Worm (Caenorhabditis elegans) whole organism, early embryonic: Measurements from ENCODE around the gene gly-12.

Source experiments
- B0310.2 ChIP-seq: sonication (generic microtip); optimal IDR thresholded peaks from 2 replicates; lab custom pipeline; 2016; ENCODE audit warnings: mild to moderate bottlenecking, missing genetic modification characterization, missing compliant biosample characterization
- F13C5.2 ChIP-seq: sonication (generic microtip); optimal IDR thresholded peaks from 2 replicates; lab custom pipeline; 2017; ENCODE audit warnings: mild to moderate bottlenecking, missing genetic modification characterization, inconsistent platforms, missing compliant biosample characterization
- aly-1 ChIP-seq: sonication (generic microtip); optimal IDR thresholded peaks from 2 replicates; lab custom pipeline; 2016; ENCODE audit warnings: missing genetic modification characterization, missing compliant biosample characterization
- ama-1 ChIP-seq: fragments of 150-350 bp; optimal IDR thresholded peaks from 2 replicates; lab custom pipeline; 2014
- ceh-13 ChIP-seq: fragments of 200-800 bp; sonication (Bioruptor generic); optimal IDR thresholded peaks from 2 replicates; lab custom pipeline; 2018; ENCODE audit warnings: mild to moderate bottlenecking, missing genetic modification characterization, missing compliant biosample characterization
- ceh-36 ChIP-seq: sonication (generic microtip); optimal IDR thresholded peaks from 2 replicates; lab custom pipeline; 2016; ENCODE audit warnings: missing genetic modification characterization, inconsistent platforms, missing compliant biosample characterization
- ets-7 ChIP-seq: sonication (generic microtip); optimal IDR thresholded peaks from 2 replicates; lab custom pipeline; 2016; ENCODE audit warnings: missing genotype, missing genetic modification characterization, missing compliant biosample characterization
- flt-1 ChIP-seq: fragments of 200-800 bp; sonication (Bioruptor generic); IDR thresholded peaks from 2 replicates; pipeline ENCODE4 v1.3.6; 2022; ENCODE audit warnings: missing genetic modification characterization, missing compliant biosample characterization
- hmbx-1 ChIP-seq: sonication (generic microtip); optimal IDR thresholded peaks from 2 replicates; lab custom pipeline; 2016; ENCODE audit warnings: mild to moderate bottlenecking, missing genetic modification characterization, missing compliant biosample characterization
- hmg-4 ChIP-seq: fragments of 200-800 bp; sonication (Bioruptor generic); optimal IDR thresholded peaks from 2 replicates; lab custom pipeline; 2018; ENCODE audit warnings: mild to moderate bottlenecking, missing genetic modification characterization, missing compliant biosample characterization
- hnd-1 ChIP-seq: sonication (generic microtip); optimal IDR thresholded peaks from 2 replicates; lab custom pipeline; 2016; ENCODE audit warnings: missing genetic modification characterization, missing compliant biosample characterization
- pes-1 ChIP-seq: fragments of 200-800 bp; sonication (Bioruptor generic); IDR thresholded peaks from 2 replicates; pipeline ENCODE4 v1.3.6; 2022; ENCODE audit warnings: missing genetic modification reagents, missing genetic modification characterization, missing compliant biosample characterization
- scrt-1 ChIP-seq: fragments of 200-800 bp; sonication (Bioruptor generic); IDR thresholded peaks from 2 replicates; pipeline ENCODE4 v1.3.6; 2022; ENCODE audit warnings: missing genetic modification characterization, missing compliant biosample characterization
- sea-1 ChIP-seq: fragments of 200-800 bp; sonication (Bioruptor generic); conservative IDR thresholded peaks from 2 replicates; pipeline ENCODE4 v1.3.6; 2022; ENCODE audit warnings: missing genetic modification characterization, missing compliant biosample characterization
- tbx-11 ChIP-seq: fragments of 200-800 bp; sonication (Bioruptor generic); IDR thresholded peaks from 2 replicates; pipeline ENCODE4 v1.3.6; 2022; ENCODE audit warnings: missing genetic modification characterization, missing compliant biosample characterization
- tbx-37 ChIP-seq: fragments of 200-800 bp; sonication (Bioruptor generic); conservative IDR thresholded peaks from 2 replicates; pipeline ENCODE4 v1.3.6; 2022; ENCODE audit warnings: missing genetic modification reagents, missing genetic modification characterization, missing compliant biosample characterization
- tra-4 ChIP-seq: sonication (generic microtip); optimal IDR thresholded peaks from 2 replicates; lab custom pipeline; 2017; ENCODE audit warnings: missing genetic modification characterization, missing compliant biosample characterization

The gly-12 gene

ce11 chrX:7447340-7447739, 38.3 kb upstream of the gly-12 start:
- TF ChIP-seq flt-1 (GFP tag; lab: Robert Waterston, UW) (no peak), scrt-1 (GFP tag; lab: Robert Waterston, UW) (no peak), tra-4 (tag; lab: Kevin White, UChicago) (no peak), tbx-37 (no peak), ceh-36 (tag; lab: Kevin White, UChicago) (no peak), pes-1 (no peak)

ce11 chrX:7452606-7453005, 33.1 kb upstream of the gly-12 start:
- no peak for TF ChIP-seq ceh-36 (tag; lab: Kevin White, UChicago)
- no peak for TF ChIP-seq hmg-4 (GFP tag; lab: Kevin White, UChicago)
- TF ChIP-seq ama-1 (lab: Kevin White, UChicago), result no peak
- no peak for TF ChIP-seq ceh-13 (GFP tag; lab: Kevin White, UChicago)
- TF ChIP-seq tbx-11 (GFP tag; lab: Robert Waterston, UW), result no peak
- TF ChIP-seq F13C5.2 (tag; lab: Kevin White, UChicago), result no peak
- no peak for TF ChIP-seq ets-7
- TF ChIP-seq hmbx-1 (tag; lab: Kevin White, UChicago), result no peak
- no peak for TF ChIP-seq hnd-1 (tag; lab: Kevin White, UChicago)
- TF ChIP-seq sea-1, result no peak

ce11 chrX:7455960-7456359, 29.7 kb upstream of the gly-12 start:
- TF ChIP-seq hmg-4 (GFP tag; lab: Kevin White, UChicago) (peak; percentile 16), ama-1 (lab: Kevin White, UChicago) (no peak)

ce11 chrX:7457154-7457674, 28.4 kb upstream of the gly-12 start:
- TF ChIP-seq hnd-1 (tag; lab: Kevin White, UChicago), result no peak
- no peak for TF ChIP-seq tbx-11 (GFP tag; lab: Robert Waterston, UW)
- TF ChIP-seq tbx-37, result no peak
- peak; percentile 10 for TF ChIP-seq ama-1 (lab: Kevin White, UChicago)
- no peak for TF ChIP-seq pes-1
- TF ChIP-seq ceh-13 (GFP tag; lab: Kevin White, UChicago), result no peak

- peak; percentile 13 for TF ChIP-seq hmg-4 (GFP tag; lab: Kevin White, UChicago)
- TF ChIP-seq scrt-1 (GFP tag; lab: Robert Waterston, UW), result 0 out of 2 replicates have a peak, but pooled peaks have one; percentile 33
- TF ChIP-seq ceh-13 (GFP tag; lab: Kevin White, UChicago), result no peak
- TF ChIP-seq sea-1, result no peak
These were observed 25.1 kb upstream of the gly-12 start for ce11 chrX:7460516-7460915.

- TF ChIP-seq ets-7, result no peak
- no peak for TF ChIP-seq hmbx-1 (tag; lab: Kevin White, UChicago)
- TF ChIP-seq hmg-4 (GFP tag; lab: Kevin White, UChicago), result no peak
- TF ChIP-seq B0310.2 (tag; lab: Kevin White, UChicago), result no peak
- no peak for TF ChIP-seq flt-1 (GFP tag; lab: Robert Waterston, UW)
- no peak for TF ChIP-seq tbx-11 (GFP tag; lab: Robert Waterston, UW)
- TF ChIP-seq ceh-13 (GFP tag; lab: Kevin White, UChicago), result no peak
- TF ChIP-seq scrt-1 (GFP tag; lab: Robert Waterston, UW), result no peak
- TF ChIP-seq tra-4 (tag; lab: Kevin White, UChicago), result no peak
- no peak for TF ChIP-seq tbx-37
- TF ChIP-seq F13C5.2 (tag; lab: Kevin White, UChicago), result no peak
- no peak for TF ChIP-seq hnd-1 (tag; lab: Kevin White, UChicago)
- TF ChIP-seq aly-1 (tag; lab: Kevin White, UChicago), result no peak
- no peak for TF ChIP-seq ama-1 (lab: Kevin White, UChicago)
- no peak for TF ChIP-seq pes-1
- TF ChIP-seq ceh-36 (tag; lab: Kevin White, UChicago), result no peak
- TF ChIP-seq sea-1, result no peak
These were observed 22.0 kb upstream of the gly-12 start, which contains the start of gene sox-2 for ce11 chrX:7463637-7464036. sox-2 (minus strand) TSS chrX:7463736.

- TF ChIP-seq hnd-1 (tag; lab: Kevin White, UChicago) (no peak), flt-1 (GFP tag; lab: Robert Waterston, UW) (no peak), pes-1 (no peak), hmg-4 (GFP tag; lab: Kevin White, UChicago) (peak; percentile 58), tbx-11 (GFP tag; lab: Robert Waterston, UW) (no peak)
These were observed 21.3 kb upstream of the gly-12 start for ce11 chrX:7464389-7464788.

ce11 chrX:7466682-7467081, 19.0 kb upstream of the gly-12 start:
- no peak for TF ChIP-seq ama-1 (lab: Kevin White, UChicago)
- TF ChIP-seq hmbx-1 (tag; lab: Kevin White, UChicago), result no peak
- TF ChIP-seq ets-7, result no peak
- TF ChIP-seq hmg-4 (GFP tag; lab: Kevin White, UChicago), result no peak
- TF ChIP-seq tra-4 (tag; lab: Kevin White, UChicago), result no peak
- TF ChIP-seq tbx-11 (GFP tag; lab: Robert Waterston, UW), result no peak
- no peak for TF ChIP-seq sea-1
- TF ChIP-seq hnd-1 (tag; lab: Kevin White, UChicago), result no peak
- no peak for TF ChIP-seq ceh-13 (GFP tag; lab: Kevin White, UChicago)
- no peak for TF ChIP-seq scrt-1 (GFP tag; lab: Robert Waterston, UW)
- no peak for TF ChIP-seq tbx-37
- TF ChIP-seq aly-1 (tag; lab: Kevin White, UChicago), result no peak
- no peak for TF ChIP-seq F13C5.2 (tag; lab: Kevin White, UChicago)
- no peak for TF ChIP-seq pes-1
- no peak for TF ChIP-seq flt-1 (GFP tag; lab: Robert Waterston, UW)
- TF ChIP-seq ceh-36 (tag; lab: Kevin White, UChicago), result no peak
- TF ChIP-seq B0310.2 (tag; lab: Kevin White, UChicago), result no peak
